Worm (Caenorhabditis elegans) whole organism, L4 larva: Measurements from ENCODE around the gene C12D5.5.
"Not testable (repeated sequence)": the region's sequence is repeated elsewhere in the genome, so short reads cannot be mapped to it uniquely, and the experiment has no call there.

Experiments used
- ama-1 ChIP-seq: fragments of 150-350 bp; optimal IDR thresholded peaks from 2 replicates; lab custom pipeline; 2014; ENCODE audit warnings: inconsistent platforms, mixed read lengths
- hlh-30 ChIP-seq: sonication (generic microtip); optimal IDR thresholded peaks from 2 replicates; lab custom pipeline; 2017; ENCODE audit warnings: antibody characterized with exemption, mild to moderate bottlenecking, missing genetic modification characterization, missing compliant biosample characterization; ENCODE audit not compliant: insufficient read depth
- mdl-1 ChIP-seq, 2 experiments: fragments of 150-350 bp in 1 of 2; sonication (generic microtip) in 1 of 2; optimal IDR thresholded peaks; 2 replicates each; lab custom pipeline; 2014 to 2017; ENCODE audit warnings: missing biosample characterization in 2 of 2, missing genetic modification characterization in 2 of 2
- nhr-10 ChIP-seq: fragments of 150-350 bp; optimal IDR thresholded peaks from 2 replicates; lab custom pipeline; 2014; ENCODE audit warnings: missing biosample characterization, missing genetic modification characterization
- nhr-6 ChIP-seq: fragments of 150-350 bp; optimal IDR thresholded peaks from 2 replicates; lab custom pipeline; 2014; ENCODE audit warnings: missing biosample characterization, missing genetic modification characterization

DNA sequence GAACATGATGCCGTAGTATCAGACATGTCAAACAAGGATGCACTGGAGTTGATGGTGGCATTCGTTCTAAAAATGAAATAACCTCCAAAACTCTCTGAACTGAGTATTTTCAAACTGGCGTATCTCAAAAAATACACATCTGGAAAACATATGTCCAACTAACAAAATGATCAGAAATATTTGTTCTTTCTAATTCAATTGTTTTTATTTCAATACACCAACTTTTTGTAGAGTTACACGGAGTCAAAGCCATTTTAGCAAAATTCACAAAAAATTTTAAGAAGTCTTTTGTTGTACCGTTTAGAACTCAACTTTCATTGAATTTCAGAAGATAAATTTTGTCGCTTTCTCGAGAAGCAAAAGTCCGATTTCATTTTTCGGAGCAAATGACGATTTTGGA, 35.5 kb downstream of the C12D5.5 start, which contains the start of gene srsx-40:
- not testable (repeated sequence) for TF ChIP-seq nhr-10 (tag; lab: Kevin White, UChicago); ama-1 (lab: Kevin White, UChicago); nhr-6 (tag; lab: Kevin White, UChicago); mdl-1 (tag; optimal IDR thresholded peaks at IDR 0.05; lab: Kevin White, UChicago); hlh-30 (tag; lab: Kevin White, UChicago)
